Worm (Caenorhabditis elegans) whole organism, young adult: Measurements from ENCODE around the gene prp-9.

Source experiments
- B0019.2 ChIP-seq: fragments of 200-800 bp; sonication (Bioruptor generic); conservative IDR thresholded peaks from 2 replicates; pipeline ENCODE4 v1.3.6; 2022; ENCODE audit warnings: missing genetic modification reagents, missing genetic modification characterization, missing compliant biosample characterization
- B0035.1 ChIP-seq: sonication (generic microtip); optimal IDR thresholded peaks from 2 replicates; lab custom pipeline; 2016; ENCODE audit warnings: missing genetic modification characterization, mild to moderate bottlenecking, missing compliant biosample characterization, missing genotype, missing genetic modification reagents
- B0261.1 ChIP-seq: sonication (generic microtip); optimal IDR thresholded peaks from 2 replicates; lab custom pipeline; 2016; ENCODE audit warnings: mild to moderate bottlenecking, missing genetic modification characterization, moderate library complexity, missing compliant biosample characterization
- F10E7.11 ChIP-seq: sonication (generic microtip); optimal IDR thresholded peaks from 2 replicates; lab custom pipeline; 2017; ENCODE audit warnings: mild to moderate bottlenecking, missing genetic modification characterization, moderate library complexity, missing compliant biosample characterization
- F37B4.10 ChIP-seq: fragments of 200-800 bp; sonication (Bioruptor generic); IDR thresholded peaks from 2 replicates; pipeline ENCODE4 v1.3.6; 2022; ENCODE audit warnings: missing genetic modification characterization, missing compliant biosample characterization
- F52B5.7 ChIP-seq: sonication (generic microtip); optimal IDR thresholded peaks from 2 replicates; lab custom pipeline; 2016; ENCODE audit warnings: mild to moderate bottlenecking, missing genetic modification characterization, missing compliant biosample characterization
- K12H6.12 ChIP-seq: fragments of 200-800 bp; sonication (Bioruptor generic); optimal IDR thresholded peaks from 2 replicates; lab custom pipeline; 2018; ENCODE audit warnings: mild to moderate bottlenecking, missing genetic modification characterization, missing compliant biosample characterization
- T07F8.4 ChIP-seq: sonication (generic microtip); optimal IDR thresholded peaks from 2 replicates; lab custom pipeline; 2016; ENCODE audit warnings: mild to moderate bottlenecking, missing genetic modification characterization, moderate library complexity, missing compliant biosample characterization
- T26A5.8 ChIP-seq: sonication (generic microtip); optimal IDR thresholded peaks from 2 replicates; lab custom pipeline; 2016; ENCODE audit warnings: missing genetic modification characterization, missing compliant biosample characterization
- akir-1 ChIP-seq: fragments of 200-800 bp; sonication (Bioruptor generic); optimal IDR thresholded peaks from 2 replicates; lab custom pipeline; 2018; ENCODE audit warnings: mild to moderate bottlenecking, missing genetic modification characterization, moderate library complexity, missing compliant biosample characterization
- ama-1 ChIP-seq, 3 experiments: fragments of 150-350 bp in 1 of 3; sonication (generic microtip) in 2 of 3; optimal IDR thresholded peaks; 2 replicates each; lab custom pipeline; 2014 to 2018; ENCODE audit warnings: missing biosample characterization in 2 of 3, missing genetic modification characterization in 2 of 3, missing genetic modification reagents in 2 of 3
- attf-5 ChIP-seq: fragments of 200-800 bp; sonication (Bioruptor generic); optimal IDR thresholded peaks from 2 replicates; lab custom pipeline; 2018; ENCODE audit warnings: mild to moderate bottlenecking, missing genetic modification characterization, missing compliant biosample characterization
- bed-2 ChIP-seq: fragments of 200-800 bp; sonication (Bioruptor generic); IDR thresholded peaks from 2 replicates; pipeline ENCODE4 v1.3.6; 2022; ENCODE audit warnings: missing genetic modification reagents, missing genetic modification characterization, missing compliant biosample characterization
- cebp-1 ChIP-seq, 2 experiments: fragments of 200-800 bp in 1 of 2; sonication (Bioruptor generic) in 1 of 2; sonication (generic microtip) in 1 of 2; IDR thresholded peaks in 1 of 2; optimal IDR thresholded peaks in 1 of 2; 2 replicates each; pipeline versions ENCODE4 v1.3.6 to Lab custom; 2017 to 2022; ENCODE audit warnings: missing compliant biosample characterization in 2 of 2, missing genetic modification characterization in 2 of 2, mild to moderate bottlenecking in 1 of 2, missing genetic modification reagents in 1 of 2, moderate library complexity in 1 of 2
- ceh-100 ChIP-seq: fragments of 200-800 bp; sonication (Bioruptor generic); IDR thresholded peaks from 2 replicates; pipeline ENCODE4 v1.3.6; 2022; ENCODE audit warnings: missing genetic modification reagents, missing genetic modification characterization, missing compliant biosample characterization
- ceh-40 ChIP-seq: fragments of 200-800 bp; sonication (Bioruptor generic); IDR thresholded peaks from 2 replicates; pipeline ENCODE4 v1.3.6; 2022; ENCODE audit warnings: missing genetic modification characterization, missing compliant biosample characterization
- ceh-58 ChIP-seq: fragments of 200-800 bp; sonication (Bioruptor generic); IDR thresholded peaks from 2 replicates; pipeline ENCODE4 v1.3.6; 2022; ENCODE audit warnings: missing genetic modification characterization, missing compliant biosample characterization
- dox-1 ChIP-seq: fragments of 200-800 bp; sonication (Bioruptor generic); IDR thresholded peaks from 2 replicates; pipeline ENCODE4 v1.3.6; 2022; ENCODE audit warnings: missing genetic modification reagents, missing genetic modification characterization, missing compliant biosample characterization
- dpff-1 ChIP-seq: sonication (generic microtip); optimal IDR thresholded peaks from 2 replicates; lab custom pipeline; 2017; ENCODE audit warnings: mild to moderate bottlenecking, missing genetic modification characterization, missing compliant biosample characterization
- ekl-4 ChIP-seq: fragments of 200-800 bp; sonication (Bioruptor generic); IDR thresholded peaks from 2 replicates; pipeline ENCODE4 v1.3.6; 2022; ENCODE audit warnings: missing genetic modification reagents, missing genetic modification characterization, missing compliant biosample characterization
- ets-4 ChIP-seq: fragments of 200-800 bp; sonication (Bioruptor generic); optimal IDR thresholded peaks from 2 replicates; lab custom pipeline; 2018; ENCODE audit warnings: mild to moderate bottlenecking, missing genetic modification characterization, missing compliant biosample characterization
- gei-17 ChIP-seq: fragments of 200-800 bp; sonication (Bioruptor generic); optimal IDR thresholded peaks from 2 replicates; lab custom pipeline; 2018; ENCODE audit warnings: mild to moderate bottlenecking, missing genetic modification characterization, missing compliant biosample characterization
- hlh-12 ChIP-seq: sonication (generic microtip); optimal IDR thresholded peaks from 2 replicates; lab custom pipeline; 2016; ENCODE audit warnings: missing genetic modification characterization, missing compliant biosample characterization
- hlh-26 ChIP-seq: fragments of 200-800 bp; sonication (Bioruptor generic); conservative IDR thresholded peaks from 2 replicates; pipeline ENCODE4 v1.3.6; 2022; ENCODE audit warnings: missing genetic modification reagents, missing genetic modification characterization, missing compliant biosample characterization
- hrde-1 ChIP-seq: sonication (generic microtip); optimal IDR thresholded peaks from 2 replicates; lab custom pipeline; 2016; ENCODE audit warnings: missing genetic modification characterization, mild to moderate bottlenecking, missing compliant biosample characterization, moderate library complexity, missing genotype, missing genetic modification reagents, borderline replicate concordance
- hsf-1 ChIP-seq: fragments of 200-800 bp; sonication (Bioruptor generic); IDR thresholded peaks from 2 replicates; pipeline ENCODE4 v1.3.6; 2022; ENCODE audit warnings: missing genetic modification reagents, missing genetic modification characterization, missing compliant biosample characterization
- let-607 ChIP-seq, 2 experiments: fragments of 200-800 bp in 1 of 2; sonication (Bioruptor generic) in 1 of 2; sonication (generic microtip) in 1 of 2; optimal IDR thresholded peaks; 2 replicates each; lab custom pipeline; 2016 to 2018; ENCODE audit warnings: mild to moderate bottlenecking in 2 of 2, missing compliant biosample characterization in 2 of 2, missing genetic modification characterization in 2 of 2, moderate library complexity in 2 of 2, missing genotype in 1 of 2
- lin-40 ChIP-seq: sonication (generic microtip); optimal IDR thresholded peaks from 2 replicates; lab custom pipeline; 2016; ENCODE audit warnings: missing genetic modification characterization, mild to moderate bottlenecking, missing compliant biosample characterization, missing genotype, missing genetic modification reagents
- lin-54 ChIP-seq: fragments of 200-800 bp; sonication (Bioruptor generic); optimal IDR thresholded peaks from 2 replicates; lab custom pipeline; 2018; ENCODE audit warnings: mild to moderate bottlenecking, missing genetic modification characterization, missing compliant biosample characterization
- lir-1 ChIP-seq: fragments of 200-800 bp; sonication (Bioruptor generic); conservative IDR thresholded peaks from 2 replicates; pipeline ENCODE4 v1.3.6; 2022; ENCODE audit warnings: missing genetic modification reagents, missing genetic modification characterization, missing compliant biosample characterization
- lsy-27 ChIP-seq: sonication (generic microtip); optimal IDR thresholded peaks from 2 replicates; lab custom pipeline; 2017; ENCODE audit warnings: missing genetic modification characterization, mild to moderate bottlenecking, missing compliant biosample characterization, antibody characterized with exemption, missing genotype, borderline replicate concordance; ENCODE audit not compliant: insufficient read depth
- madf-10 ChIP-seq: sonication (generic microtip); optimal IDR thresholded peaks from 2 replicates; lab custom pipeline; 2016; ENCODE audit warnings: mild to moderate bottlenecking, missing genetic modification characterization, missing compliant biosample characterization
- madf-6 ChIP-seq: fragments of 200-800 bp; sonication (Bioruptor generic); IDR thresholded peaks from 2 replicates; pipeline ENCODE4 v1.3.6; 2022; ENCODE audit warnings: missing genetic modification reagents, missing genetic modification characterization, missing compliant biosample characterization
- mes-4 ChIP-seq: sonication (generic microtip); optimal IDR thresholded peaks from 2 replicates; lab custom pipeline; 2016; ENCODE audit warnings: missing genotype, missing genetic modification characterization, missing compliant biosample characterization
- mxl-1 ChIP-seq: sonication (generic microtip); optimal IDR thresholded peaks from 2 replicates; lab custom pipeline; 2016; ENCODE audit warnings: missing genetic modification characterization, missing compliant biosample characterization
- nfya-1 ChIP-seq: sonication (generic microtip); optimal IDR thresholded peaks from 2 replicates; lab custom pipeline; 2017; ENCODE audit warnings: antibody characterized with exemption, missing compliant biosample characterization, missing genetic modification characterization, borderline replicate concordance; ENCODE audit not compliant: insufficient read depth
- nhr-179 ChIP-seq: sonication (generic microtip); optimal IDR thresholded peaks from 2 replicates; lab custom pipeline; 2016; ENCODE audit warnings: mild to moderate bottlenecking, missing genetic modification characterization, missing compliant biosample characterization
- nhr-80 ChIP-seq: sonication (generic microtip); optimal IDR thresholded peaks from 2 replicates; lab custom pipeline; 2016; ENCODE audit warnings: missing genetic modification characterization, missing compliant biosample characterization
- rcor-1 ChIP-seq: fragments of 200-800 bp; sonication (Bioruptor generic); IDR thresholded peaks from 2 replicates; pipeline ENCODE4 v1.3.6; 2022; ENCODE audit warnings: missing genetic modification reagents, missing genetic modification characterization, missing compliant biosample characterization
- repo-1 ChIP-seq: sonication (generic microtip); optimal IDR thresholded peaks from 2 replicates; lab custom pipeline; 2017; ENCODE audit warnings: mild to moderate bottlenecking, missing genetic modification characterization, missing compliant biosample characterization
- snpc-1.1 ChIP-seq: sonication (generic microtip); optimal IDR thresholded peaks from 2 replicates; lab custom pipeline; 2017; ENCODE audit warnings: missing genetic modification characterization, mild to moderate bottlenecking, missing compliant biosample characterization, antibody characterized with exemption, moderate library complexity, missing genotype, missing genetic modification reagents; ENCODE audit not compliant: insufficient read depth
- tbx-9 ChIP-seq: sonication (generic microtip); optimal IDR thresholded peaks from 2 replicates; lab custom pipeline; 2016; ENCODE audit warnings: borderline replicate concordance, missing genetic modification characterization, inconsistent platforms, missing compliant biosample characterization
- unc-62 ChIP-seq: fragments of 150-350 bp; optimal IDR thresholded peaks from 2 replicates; lab custom pipeline; 2014; ENCODE audit warnings: missing biosample characterization, missing genetic modification reagents, missing genetic modification characterization
- xnd-1 ChIP-seq: sonication (generic microtip); optimal IDR thresholded peaks from 2 replicates; lab custom pipeline; 2016; ENCODE audit warnings: missing genotype, missing genetic modification reagents, missing genetic modification characterization, missing compliant biosample characterization
- zfh-2 ChIP-seq: fragments of 200-800 bp; sonication (Bioruptor generic); conservative IDR thresholded peaks from 2 replicates; pipeline ENCODE4 v1.3.6; 2022; ENCODE audit warnings: missing genetic modification reagents, missing genetic modification characterization, missing compliant biosample characterization
- ztf-28 ChIP-seq: fragments of 200-800 bp; sonication (Bioruptor generic); IDR thresholded peaks from 2 replicates; pipeline ENCODE4 v1.3.6; 2022; ENCODE audit warnings: missing genetic modification reagents, missing genetic modification characterization, missing compliant biosample characterization
- ztf-3 ChIP-seq: fragments of 200-800 bp; sonication (Bioruptor generic); optimal IDR thresholded peaks from 2 replicates; lab custom pipeline; 2018; ENCODE audit warnings: mild to moderate bottlenecking, missing genetic modification characterization, missing compliant biosample characterization
- ztf-6 ChIP-seq: fragments of 200-800 bp; sonication (Bioruptor generic); IDR thresholded peaks from 2 replicates; pipeline ENCODE4 v1.3.6; 2022; ENCODE audit warnings: missing genetic modification reagents, missing genetic modification characterization, missing compliant biosample characterization

The prp-9 gene

DNA sequence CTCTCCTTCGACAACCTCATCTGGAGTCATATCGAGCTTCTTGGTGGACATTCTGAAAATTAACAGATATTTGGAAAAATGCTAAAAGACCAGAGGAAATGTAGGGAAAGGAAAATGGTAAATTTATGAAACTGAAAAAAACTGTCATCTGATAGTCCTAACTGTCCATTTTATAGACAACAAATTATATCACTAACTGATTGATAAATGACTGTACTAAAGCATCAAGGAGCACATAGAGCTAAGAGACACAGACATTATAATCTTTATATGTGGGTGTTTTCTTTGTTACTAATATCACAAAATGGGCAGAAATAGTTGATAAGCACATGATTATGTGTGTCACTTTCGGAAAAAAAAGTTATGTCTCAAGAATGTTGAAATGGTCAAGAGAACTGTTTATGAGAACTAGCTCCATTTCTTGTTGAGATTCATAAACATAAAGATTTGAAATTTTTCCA is 41.6 kb upstream of the prp-9 start, which contains the start of gene F54C9.3:
F54C9.3 (minus strand) TSS at position 51 of the 461 bp plus-strand sequence.
- TF ChIP-seq snpc-1.1 (tag; lab: Kevin White, UChicago) (no peak), ceh-58 (GFP tag; lab: Robert Waterston, UW) (no peak), hlh-12 (no peak), lsy-27 (tag; lab: Kevin White, UChicago) (no peak), ztf-28 (GFP tag; lab: Robert Waterston, UW) (no peak), B0261.1 (tag; lab: Kevin White, UChicago) (no peak), mxl-1 (tag; lab: Kevin White, UChicago) (no peak), ztf-3 (no peak), ekl-4 (no peak), gei-17 (GFP tag; lab: Kevin White, UChicago) (no peak), F37B4.10 (no peak), akir-1 (GFP tag; lab: Kevin White, UChicago) (no peak), nhr-179 (tag; lab: Kevin White, UChicago) (no peak), B0035.1 (tag; lab: Kevin White, UChicago) (no peak), dpff-1 (no peak), F52B5.7 (tag; lab: Kevin White, UChicago) (no peak), F10E7.11 (no peak), lin-40 (tag; lab: Kevin White, UChicago) (no peak), cebp-1 (GFP tag; IDR thresholded peaks at IDR 0.05; lab: Robert Waterston, UW) (no peak; the same call in 1 of the 2 replicates), cebp-1 (tag; optimal IDR thresholded peaks at IDR 0.05; lab: Kevin White, UChicago) (peak; percentile 47), ztf-6 (GFP tag; lab: Robert Waterston, UW) (no peak), attf-5 (GFP tag; lab: Kevin White, UChicago) (peak; percentile 57), lir-1 (no peak), xnd-1 (tag; lab: Kevin White, UChicago) (no peak), mes-4 (tag; lab: Kevin White, UChicago) (no peak), zfh-2 (GFP tag; lab: Robert Waterston, UW) (no peak), unc-62 (peak; percentile 66), lin-54 (GFP tag; lab: Kevin White, UChicago) (no peak), T26A5.8 (no peak), B0019.2 (GFP tag; lab: Robert Waterston, UW) (no peak), ama-1 (optimal IDR thresholded peaks at IDR 0.05; lab: Kevin White, UChicago) (no peak), ama-1 (GFP tag; optimal IDR thresholded peaks at IDR 0.05; lab: Kevin White, UChicago) (no peak), ets-4 (GFP tag; lab: Kevin White, UChicago) (peak; percentile 7), bed-2 (GFP tag; lab: Robert Waterston, UW) (no peak), dox-1 (GFP tag; lab: Robert Waterston, UW) (0 out of 2 replicates have a peak, but pooled peaks have one; percentile 32), madf-6 (GFP tag; lab: Robert Waterston, UW) (no peak), hlh-26 (GFP tag; lab: Robert Waterston, UW) (no peak), hrde-1 (tag; lab: Kevin White, UChicago) (no peak), ceh-100 (GFP tag; lab: Robert Waterston, UW) (no peak), repo-1 (tag; lab: Kevin White, UChicago) (no peak), nhr-80 (peak; percentile 93), rcor-1 (GFP tag; lab: Robert Waterston, UW) (no peak), tbx-9 (tag; lab: Kevin White, UChicago) (no peak), hsf-1 (GFP tag; lab: Robert Waterston, UW) (no peak), nfya-1 (no peak), let-607 (tag; optimal IDR thresholded peaks at IDR 0.05; lab: Kevin White, UChicago) (peak in 1 of 2 experiments; percentile 74), madf-10 (tag; lab: Kevin White, UChicago) (peak; percentile 12), T07F8.4 (tag; lab: Kevin White, UChicago) (no peak), K12H6.12 (tag; lab: Kevin White, UChicago) (no peak), ceh-40 (no peak)
